Fruit fly (Drosophila melanogaster) whole organism, wandering third instar larva: ENCODE results near the gene Nct.

Experiments used
- Myc ChIP-seq: fragments of >200 bp; optimal IDR thresholded peaks from 2 replicates; lab custom pipeline; 2017
- Vsx2 ChIP-seq: fragments of 200-300, 225-300 bp; sonication (Bioruptor generic); optimal IDR thresholded peaks from 2 replicates; lab custom pipeline; 2018; ENCODE audit warnings: missing biosample characterization, missing genetic modification characterization; ENCODE audit not compliant: partially characterized antibody
- dmrt93B ChIP-seq: fragments of 200-800 bp; sonication (Bioruptor generic); optimal IDR thresholded peaks from 2 replicates; lab custom pipeline; 2018; ENCODE audit warnings: missing biosample characterization, mild to moderate bottlenecking, missing genetic modification characterization
- psq ChIP-seq: fragments of 200-800 bp; sonication (Bioruptor generic); optimal IDR thresholded peaks from 3 replicates; lab custom pipeline; 2017; ENCODE audit warnings: missing biosample characterization, mild to moderate bottlenecking, missing genetic modification characterization, moderate library complexity
- sage ChIP-seq: fragments of 200-800 bp; sonication (Bioruptor generic); optimal IDR thresholded peaks from 2 replicates; lab custom pipeline; 2016; ENCODE audit warnings: missing biosample characterization, mild to moderate bottlenecking, missing genetic modification characterization

dm6 chr3R:24841635-24842034 lies 9.8 kb upstream of the Nct start, which contains the start of gene Esp:
- no peak for TF ChIP-seq sage (GFP tag; lab: Kevin White, UChicago)
- no peak for TF ChIP-seq psq (GFP tag; lab: Kevin White, UChicago)
- TF ChIP-seq Vsx2 (GFP tag; lab: Kevin White, UChicago) = no peak
- no peak for TF ChIP-seq dmrt93B (GFP tag; lab: Kevin White, UChicago)
- TF ChIP-seq Myc (lab: Kevin White, UChicago) = no peak
